Worm (Caenorhabditis elegans) whole organism, L4 larva: Measurements from ENCODE around the gene Y37E11AM.2.

Experiments used
- D1046.2 ChIP-seq: fragments of 200-800 bp; sonication (Bioruptor generic); IDR thresholded peaks from 2 replicates; pipeline ENCODE4 v1.3.6; 2022; ENCODE audit warnings: missing genetic modification characterization, missing compliant biosample characterization
- F10B5.3 ChIP-seq: sonication (generic microtip); optimal IDR thresholded peaks from 2 replicates; lab custom pipeline; 2016; ENCODE audit warnings: mild to moderate bottlenecking, missing genetic modification characterization, missing compliant biosample characterization
- F37D6.2 ChIP-seq: sonication (generic microtip); optimal IDR thresholded peaks from 2 replicates; lab custom pipeline; 2016; ENCODE audit warnings: mild to moderate bottlenecking, missing genetic modification characterization, missing compliant biosample characterization
- F44E2.7 ChIP-seq: fragments of 200-800 bp; sonication (Bioruptor generic); IDR thresholded peaks from 2 replicates; pipeline ENCODE4 v2.1.2; 2022; ENCODE audit warnings: missing genetic modification characterization, missing compliant biosample characterization
- R02D3.7 ChIP-seq: fragments of 150-350 bp; sonication (generic microtip); optimal IDR thresholded peaks from 3 replicates; lab custom pipeline; 2014; ENCODE audit warnings: missing biosample characterization, missing genetic modification characterization
- Y105C5A.15 ChIP-seq: fragments of 200-800 bp; sonication (Bioruptor generic); IDR thresholded peaks from 2 replicates; pipeline ENCODE4 v1.3.6; 2022; ENCODE audit warnings: missing genetic modification characterization, missing compliant biosample characterization
- Y5F2A.4 ChIP-seq: fragments of 200-800 bp; sonication (Bioruptor generic); optimal IDR thresholded peaks from 2 replicates; lab custom pipeline; 2018; ENCODE audit warnings: mild to moderate bottlenecking, missing genetic modification characterization, missing compliant biosample characterization
- ama-1 ChIP-seq: fragments of 150-350 bp; optimal IDR thresholded peaks from 2 replicates; lab custom pipeline; 2014; ENCODE audit warnings: inconsistent platforms, mixed read lengths
- arid-1 ChIP-seq: fragments of 200-800 bp; sonication (Bioruptor generic); conservative IDR thresholded peaks from 2 replicates; pipeline ENCODE4 v1.3.6; 2022; ENCODE audit warnings: missing genetic modification reagents, missing genetic modification characterization, missing compliant biosample characterization
- ceh-20 ChIP-seq: fragments of 200-800 bp; sonication (Bioruptor generic); IDR thresholded peaks from 2 replicates; pipeline ENCODE4 v1.3.6; 2022; ENCODE audit warnings: missing genetic modification reagents, missing genetic modification characterization, missing compliant biosample characterization
- ceh-82 ChIP-seq: sonication (generic microtip); optimal IDR thresholded peaks from 2 replicates; lab custom pipeline; 2017; ENCODE audit warnings: missing biosample characterization, missing genetic modification characterization
- ces-1 ChIP-seq: fragments of 150-350 bp; sonication (generic microtip); optimal IDR thresholded peaks from 4 replicates; lab custom pipeline; 2014; ENCODE audit warnings: missing biosample characterization, missing genetic modification reagents, missing genetic modification characterization
- ctbp-1 ChIP-seq: fragments of 200-800 bp; sonication (Bioruptor generic); IDR thresholded peaks from 2 replicates; pipeline ENCODE4 v1.3.6; 2022; ENCODE audit warnings: missing genetic modification reagents, missing genetic modification characterization, missing compliant biosample characterization
- daf-12 ChIP-seq: fragments of 150-350 bp; optimal IDR thresholded peaks from 2 replicates; lab custom pipeline; 2014; ENCODE audit warnings: missing biosample characterization, missing genetic modification reagents, missing genetic modification characterization
- daf-16 ChIP-seq, 3 experiments: sonication (generic microtip); optimal IDR thresholded peaks; 2 replicates each; lab custom pipeline; 2016 to 2017; ENCODE audit warnings: missing genetic modification characterization in 3 of 3, missing genetic modification reagents in 3 of 3, mild to moderate bottlenecking in 2 of 3, missing compliant biosample characterization in 2 of 3, missing biosample characterization in 1 of 3, moderate library complexity in 1 of 3
- daf-19 ChIP-seq: fragments of 200-800 bp; sonication (Bioruptor generic); conservative IDR thresholded peaks from 2 replicates; pipeline ENCODE4 v1.3.6; 2022; ENCODE audit warnings: missing genetic modification characterization, missing compliant biosample characterization
- dmd-6 ChIP-seq: fragments of 200-800 bp; sonication (Bioruptor generic); IDR thresholded peaks from 2 replicates; pipeline ENCODE4 v1.3.6; 2022; ENCODE audit warnings: missing genetic modification reagents, missing genetic modification characterization, missing compliant biosample characterization
- dmd-8 ChIP-seq: fragments of 200-800 bp; sonication (Bioruptor generic); IDR thresholded peaks from 2 replicates; pipeline ENCODE4 v1.3.6; 2022; ENCODE audit warnings: missing genetic modification characterization, missing compliant biosample characterization
- dve-1 ChIP-seq: sonication (generic microtip); optimal IDR thresholded peaks from 2 replicates; lab custom pipeline; 2017; ENCODE audit warnings: antibody characterized with exemption, mild to moderate bottlenecking, missing genetic modification characterization, missing compliant biosample characterization; ENCODE audit not compliant: insufficient read depth
- fkh-10 ChIP-seq: fragments of 150-350 bp; optimal IDR thresholded peaks from 2 replicates; lab custom pipeline; 2014; ENCODE audit warnings: missing biosample characterization, missing genetic modification reagents, missing genetic modification characterization
- hif-1 ChIP-seq, 2 experiments: sonication (generic microtip); optimal IDR thresholded peaks; 2 replicates each; lab custom pipeline; 2016 to 2017; ENCODE audit warnings: missing compliant biosample characterization in 2 of 2, missing genetic modification characterization in 2 of 2, missing genetic modification reagents in 2 of 2, missing genotype in 2 of 2, mild to moderate bottlenecking in 1 of 2
- hlh-11 ChIP-seq: fragments of 200-800 bp; sonication (Bioruptor generic); optimal IDR thresholded peaks from 2 replicates; lab custom pipeline; 2018; ENCODE audit warnings: mild to moderate bottlenecking, missing genetic modification characterization, missing compliant biosample characterization
- hlh-30 ChIP-seq: sonication (generic microtip); optimal IDR thresholded peaks from 2 replicates; lab custom pipeline; 2017; ENCODE audit warnings: antibody characterized with exemption, mild to moderate bottlenecking, missing genetic modification characterization, missing compliant biosample characterization; ENCODE audit not compliant: insufficient read depth
- hmg-1.1 ChIP-seq: fragments of 200-800 bp; sonication (Bioruptor generic); IDR thresholded peaks from 2 replicates; pipeline ENCODE4 v1.3.6; 2022; ENCODE audit warnings: missing genetic modification reagents, missing genetic modification characterization, missing compliant biosample characterization
- lin-29 ChIP-seq: fragments of 200-800 bp; sonication (Bioruptor generic); IDR thresholded peaks from 2 replicates; pipeline ENCODE4 v1.3.6; 2022; ENCODE audit warnings: missing genetic modification reagents, missing genetic modification characterization, missing compliant biosample characterization
- mdt-29 ChIP-seq: fragments of 200-800 bp; sonication (Bioruptor generic); IDR thresholded peaks from 2 replicates; pipeline ENCODE4 v1.3.6; 2022; ENCODE audit warnings: missing genetic modification reagents, missing genetic modification characterization, missing compliant biosample characterization
- mep-1 ChIP-seq: fragments of 150-350 bp; sonication (generic microtip); optimal IDR thresholded peaks from 3 replicates; lab custom pipeline; 2014; ENCODE audit warnings: missing biosample characterization, missing genetic modification characterization
- nhr-111 ChIP-seq: fragments of 200-800 bp; sonication (Bioruptor generic); optimal IDR thresholded peaks from 2 replicates; lab custom pipeline; 2018; ENCODE audit warnings: mild to moderate bottlenecking, missing genetic modification characterization, missing compliant biosample characterization
- nhr-237 ChIP-seq: sonication (generic microtip); optimal IDR thresholded peaks from 2 replicates; lab custom pipeline; 2017; ENCODE audit warnings: missing biosample characterization, missing genetic modification characterization
- nhr-28 ChIP-seq: fragments of 150-350 bp; optimal IDR thresholded peaks from 2 replicates; lab custom pipeline; 2014; ENCODE audit warnings: missing biosample characterization, missing genetic modification characterization
- nhr-48 ChIP-seq: sonication (generic microtip); optimal IDR thresholded peaks from 2 replicates; lab custom pipeline; 2016; ENCODE audit warnings: mild to moderate bottlenecking, missing genetic modification characterization, missing compliant biosample characterization
- nhr-6 ChIP-seq: fragments of 150-350 bp; optimal IDR thresholded peaks from 2 replicates; lab custom pipeline; 2014; ENCODE audit warnings: missing biosample characterization, missing genetic modification characterization
- pha-4 ChIP-seq, 2 experiments: fragments of 150-350 bp in 1 of 2; fragments of 200-800 bp in 1 of 2; sonication (Bioruptor generic) in 1 of 2; IDR thresholded peaks in 1 of 2; optimal IDR thresholded peaks in 1 of 2; 2 replicates each; pipeline versions ENCODE4 v1.3.6 to Lab custom; 2014 to 2022; ENCODE audit warnings: missing genetic modification characterization in 2 of 2, missing genetic modification reagents in 2 of 2, missing biosample characterization in 1 of 2, missing compliant biosample characterization in 1 of 2
- pqm-1 ChIP-seq: sonication (generic microtip); optimal IDR thresholded peaks from 2 replicates; lab custom pipeline; 2017; ENCODE audit warnings: missing biosample characterization, missing genetic modification characterization
- set-16 ChIP-seq: fragments of 200-800 bp; sonication (Bioruptor generic); IDR thresholded peaks from 2 replicates; pipeline ENCODE4 v1.3.6; 2022; ENCODE audit warnings: missing genetic modification reagents, missing genetic modification characterization, missing compliant biosample characterization
- tag-97 ChIP-seq: fragments of 200-800 bp; sonication (Bioruptor generic); IDR thresholded peaks from 2 replicates; pipeline ENCODE4 v1.3.6; 2022; ENCODE audit warnings: missing genetic modification characterization, missing compliant biosample characterization
- unc-130 ChIP-seq: sonication (generic microtip); optimal IDR thresholded peaks from 2 replicates; lab custom pipeline; 2016; ENCODE audit warnings: missing genetic modification reagents, missing genetic modification characterization, missing compliant biosample characterization
- unc-62 ChIP-seq, 3 experiments: fragments of 150-350 bp in 1 of 3; sonication (generic microtip); optimal IDR thresholded peaks in 2 of 3; peaks in 1 of 3; 1 replicate in 1 of 3; 2 replicates in 2 of 3; lab custom pipeline; 2014 to 2017; ENCODE audit warnings: missing biosample characterization in 3 of 3, missing genetic modification characterization in 3 of 3, missing genetic modification reagents in 3 of 3, missing genotype in 1 of 3
- zfp-2 ChIP-seq: sonication (generic microtip); optimal IDR thresholded peaks from 2 replicates; lab custom pipeline; 2016; ENCODE audit warnings: mild to moderate bottlenecking, missing genetic modification characterization, missing compliant biosample characterization
- zfp-3 ChIP-seq: fragments of 200-800 bp; sonication (Bioruptor generic); conservative IDR thresholded peaks from 2 replicates; pipeline ENCODE4 v1.3.6; 2022; ENCODE audit warnings: missing genetic modification reagents, missing genetic modification characterization, missing compliant biosample characterization
- zip-11 ChIP-seq: fragments of 200-800 bp; sonication (Bioruptor generic); IDR thresholded peaks from 2 replicates; pipeline ENCODE4 v1.3.6; 2022; ENCODE audit warnings: missing genetic modification characterization, missing compliant biosample characterization
- ztf-11 ChIP-seq: fragments of 150-350 bp; optimal IDR thresholded peaks from 2 replicates; lab custom pipeline; 2014; ENCODE audit warnings: missing biosample characterization, missing genetic modification characterization
- ztf-7 ChIP-seq: fragments of 150-350 bp; optimal IDR thresholded peaks from 2 replicates; lab custom pipeline; 2014; ENCODE audit warnings: missing biosample characterization, missing genetic modification characterization

The Y37E11AM.2 gene

ce11 chrIV:3751001-3751400 is 25.7 kb upstream of the Y37E11AM.2 start, which contains the start of gene ugt-45:
TSS of gene ugt-45 (minus strand) at chrIV:3751101.
- TF ChIP-seq ztf-11 (no peak), nhr-28 (tag; lab: Kevin White, UChicago) (peak; percentile 76), daf-12 (no peak)

ce11 chrIV:3745806-3746205 is 20.5 kb upstream of the Y37E11AM.2 start:
- TF ChIP-seq set-16 (GFP tag; lab: Robert Waterston, UW) (peak; percentile 72), F44E2.7 (GFP tag; lab: Robert Waterston, UW) (no peak), zip-11 (no peak), dmd-8 (GFP tag; lab: Robert Waterston, UW) (0 out of 2 replicates have a peak, but pooled peaks have one; percentile 10)

- TF ChIP-seq set-16 (GFP tag; lab: Robert Waterston, UW) (0 out of 2 replicates have a peak, but pooled peaks have one; percentile 17), unc-62 (GFP tag; optimal IDR thresholded peaks at IDR 0.05 in 1 of 2; lab: Kevin White, UChicago) (peak in 1 of 2 experiments; percentile 55), unc-62 (tag; optimal IDR thresholded peaks at IDR 0.05; lab: Kevin White, UChicago) (no peak), hmg-1.1 (GFP tag; lab: Robert Waterston, UW) (peak; percentile 28; the same call in 1 of the 2 replicates), nhr-237 (tag; lab: Kevin White, UChicago) (no peak), dmd-6 (GFP tag; lab: Robert Waterston, UW) (peak; percentile 30), hlh-11 (tag; lab: Kevin White, UChicago) (peak; percentile 31)
These were observed 18.5 kb upstream of the Y37E11AM.2 start, which contains the start of gene siah-1 for ce11 chrIV:3743748-3744147. TSS of gene siah-1 (plus strand) at chrIV:3744048.

ce11 chrIV:3742426-3742839 is 17.2 kb upstream of the Y37E11AM.2 start:
- TF ChIP-seq pha-4 (GFP tag; IDR thresholded peaks at IDR 0.05; lab: Robert Waterston, UW) (no peak), pha-4 (tag; optimal IDR thresholded peaks at IDR 0.05; lab: Kevin White, UChicago) (peak; percentile 60), mep-1 (tag; lab: Kevin White, UChicago) (peak; percentile 85), Y105C5A.15 (no peak), arid-1 (peak; percentile 54; the same call in 1 of the 2 replicates), lin-29 (GFP tag; lab: Robert Waterston, UW) (no peak), ceh-20 (GFP tag; lab: Robert Waterston, UW) (no peak), mdt-29 (GFP tag; lab: Robert Waterston, UW) (no peak), tag-97 (GFP tag; lab: Robert Waterston, UW) (no peak), nhr-6 (peak; percentile 71), nhr-48 (tag; lab: Kevin White, UChicago) (peak; percentile 61), daf-12 (no peak), nhr-111 (GFP tag; lab: Kevin White, UChicago) (no peak), daf-19 (GFP tag; lab: Robert Waterston, UW) (no peak), hlh-30 (peak; percentile 95), zip-11 (no peak), ztf-7 (peak; percentile 58), zfp-2 (tag; lab: Kevin White, UChicago) (no peak), ztf-11 (no peak), fkh-10 (GFP tag; lab: Kevin White, UChicago) (no peak), ceh-82 (tag; lab: Kevin White, UChicago) (no peak), F37D6.2 (tag; lab: Kevin White, UChicago) (no peak), zfp-3 (GFP tag; lab: Robert Waterston, UW) (no peak), D1046.2 (no peak), pqm-1 (tag; lab: Kevin White, UChicago) (no peak), dmd-8 (GFP tag; lab: Robert Waterston, UW) (no peak), ama-1 (lab: Kevin White, UChicago) (no peak), daf-16 (GFP tag; optimal IDR thresholded peaks at IDR 0.05; lab: Kevin White, UChicago) (no peak), daf-16 (tag; optimal IDR thresholded peaks at IDR 0.05; lab: Kevin White, UChicago) (peak; percentile 67), unc-130 (no peak), Y5F2A.4 (GFP tag; lab: Kevin White, UChicago) (no peak), hif-1 (tag; optimal IDR thresholded peaks at IDR 0.05; lab: Kevin White, UChicago) (peak in 1 of 2 experiments; percentile 61), hmg-1.1 (GFP tag; lab: Robert Waterston, UW) (peak; percentile 87), F10B5.3 (no peak), ctbp-1 (GFP tag; lab: Robert Waterston, UW) (0 out of 2 replicates have a peak, but pooled peaks have one; percentile 21), ces-1 (GFP tag; lab: Kevin White, UChicago) (no peak), dve-1 (peak; percentile 90), R02D3.7 (tag; lab: Kevin White, UChicago) (no peak)
